Worm (Caenorhabditis elegans): Measurements from ENCODE around the gene K10H10.4.

- TF ChIP-seq nhr-12 (tag; optimal IDR thresholded peaks at IDR 0.05): no peak
- TF ChIP-seq fos-1 (tag; optimal IDR thresholded peaks at IDR 0.05): peak; percentile 84
- no peak for TF ChIP-seq skn-1 (tag; optimal IDR thresholded peaks at IDR 0.05)
- no peak for TF ChIP-seq zag-1 (tag; optimal IDR thresholded peaks at IDR 0.05)
- no peak for TF ChIP-seq mdl-1 (tag; optimal IDR thresholded peaks at IDR 0.05)
- no peak for TF ChIP-seq unc-39 (tag; optimal IDR thresholded peaks at IDR 0.05)
These were observed 40.3 kb downstream of the K10H10.4 start for ce11 chrII:14540551-14540950.

Measured in whole organism, L2 larva.